Fruit fly (Drosophila melanogaster): ENCODE data around the gene CG32638.

DNA sequence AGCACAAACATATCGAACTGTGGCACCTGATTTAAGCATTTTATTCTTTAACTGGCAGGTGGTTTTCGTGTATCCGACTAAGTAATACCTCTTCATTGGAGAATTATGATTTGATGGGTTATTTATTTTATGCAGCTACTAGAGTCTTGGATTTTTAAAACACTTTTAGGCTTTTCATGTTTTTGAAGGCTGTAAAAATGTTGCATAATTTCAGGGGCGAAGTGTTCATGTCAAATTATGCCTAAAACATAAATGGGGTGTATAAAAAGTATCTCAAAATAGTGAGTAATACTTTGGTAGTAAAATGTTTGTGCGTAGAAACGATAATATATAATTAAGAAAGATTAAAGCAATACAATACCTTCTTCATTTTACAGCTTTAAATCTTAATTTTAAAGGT is 6.2 kb upstream of the CG32638 start:
- TF ChIP-seq D19B (GFP tag; optimal IDR thresholded peaks at IDR 0.05) (peak; percentile 43), CG7963 (GFP tag; IDR thresholded peaks at IDR 0.05; ENCODE audit: partially characterized antibody) (no peak)
